Worm (Caenorhabditis elegans) whole organism, late embryonic: ENCODE measurements around the gene arrd-3.

Experiments used
- ceh-31 ChIP-seq: sonication (generic microtip); optimal IDR thresholded peaks from 2 replicates; lab custom pipeline; 2016; ENCODE audit warnings: missing genetic modification characterization, missing compliant biosample characterization
- ceh-9 ChIP-seq: sonication (generic microtip); optimal IDR thresholded peaks from 2 replicates; lab custom pipeline; 2016; ENCODE audit warnings: mild to moderate bottlenecking, missing genetic modification characterization, inconsistent platforms, missing compliant biosample characterization
- nfya-1 ChIP-seq: sonication (generic microtip); optimal IDR thresholded peaks from 2 replicates; lab custom pipeline; 2017; ENCODE audit warnings: missing genetic modification characterization, mild to moderate bottlenecking, missing compliant biosample characterization, antibody characterized with exemption, moderate library complexity
- npax-4 ChIP-seq: sonication (generic microtip); optimal IDR thresholded peaks from 2 replicates; lab custom pipeline; 2016; ENCODE audit warnings: missing genetic modification characterization, missing compliant biosample characterization
- pat-9 ChIP-seq: fragments of 200-800 bp; sonication (Bioruptor generic); optimal IDR thresholded peaks from 2 replicates; lab custom pipeline; 2018; ENCODE audit warnings: mild to moderate bottlenecking, missing genetic modification characterization, moderate library complexity, missing compliant biosample characterization
- sox-2 ChIP-seq: fragments of 200-800 bp; sonication (Bioruptor generic); IDR thresholded peaks from 2 replicates; pipeline ENCODE4 v1.3.6; 2022; ENCODE audit warnings: missing genetic modification reagents, missing genetic modification characterization, missing compliant biosample characterization
- sox-4 ChIP-seq: sonication (generic microtip); optimal IDR thresholded peaks from 2 replicates; lab custom pipeline; 2017; ENCODE audit warnings: mild to moderate bottlenecking, missing genetic modification characterization, inconsistent platforms, missing compliant biosample characterization
- unc-55 ChIP-seq: sonication (generic microtip); optimal IDR thresholded peaks from 2 replicates; lab custom pipeline; 2017; ENCODE audit warnings: missing biosample characterization, missing genetic modification reagents, missing genetic modification characterization

DNA sequence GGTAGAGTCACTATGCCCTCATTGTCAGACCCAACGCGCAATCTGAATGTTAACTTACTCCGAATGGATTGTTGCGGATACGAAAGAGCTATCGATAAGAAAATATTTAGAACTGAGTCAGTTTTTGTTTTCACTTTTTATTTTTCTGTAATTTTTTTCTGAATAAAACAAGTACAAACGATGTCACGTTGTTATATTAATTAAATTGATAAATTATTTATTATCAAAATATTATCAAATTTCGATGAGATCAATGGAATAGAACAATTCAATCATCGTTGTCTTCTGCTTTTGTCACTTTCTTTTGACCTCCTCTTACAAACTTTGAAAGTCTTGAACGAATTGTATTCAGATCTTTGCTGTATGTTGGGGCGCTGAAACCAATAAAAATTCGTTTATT lies 5.3 kb upstream of the arrd-3 start, which contains the start of gene mpz-6:
- TF ChIP-seq ceh-31 (tag; lab: Kevin White, UChicago) (no peak), npax-4 (tag; lab: Kevin White, UChicago) (no peak), ceh-9 (tag; lab: Kevin White, UChicago) (no peak), nfya-1 (no peak), sox-4 (tag; lab: Kevin White, UChicago) (no peak), sox-2 (GFP tag; lab: Robert Waterston, UW) (no peak), pat-9 (tag; lab: Kevin White, UChicago) (no peak), unc-55 (no peak)
